Fruit fly (Drosophila melanogaster) whole organism, pupa: ENCODE data around the gene CG1896.

Experiments
- CG10348 ChIP-seq: fragments of 200-800 bp; sonication (Bioruptor generic); IDR thresholded peaks from 2 replicates; pipeline ENCODE4 v1.3.6; 2022; ENCODE audit warnings: missing biosample characterization, missing genetic modification characterization
- CG12605 ChIP-seq: fragments of 200-800 bp; sonication (Bioruptor generic); IDR thresholded peaks from 2 replicates; pipeline ENCODE4 v1.3.6; 2022; ENCODE audit warnings: missing biosample characterization, missing genetic modification characterization
- CG13204 ChIP-seq: fragments of 200-800 bp; sonication (Bioruptor generic); optimal IDR thresholded peaks from 2 replicates; lab custom pipeline; 2018; ENCODE audit warnings: missing biosample characterization, mild to moderate bottlenecking, missing genetic modification characterization, moderate library complexity
- CG15710 ChIP-seq: fragments of 200-800 bp; sonication (Bioruptor generic); optimal IDR thresholded peaks from 2 replicates; lab custom pipeline; 2018; ENCODE audit warnings: missing biosample characterization, mild to moderate bottlenecking, missing genetic modification characterization, moderate library complexity
- CG32121 ChIP-seq: fragments of 200-800 bp; sonication (Bioruptor generic); IDR thresholded peaks from 2 replicates; pipeline ENCODE4 v1.3.6; 2022; ENCODE audit warnings: missing biosample characterization, missing genetic modification characterization
- CG34367 ChIP-seq: fragments of 200-800 bp; sonication (Bioruptor generic); optimal IDR thresholded peaks from 2 replicates; lab custom pipeline; 2018; ENCODE audit warnings: missing biosample characterization, mild to moderate bottlenecking, missing genetic modification characterization
- CG9948 ChIP-seq: fragments of 200-800 bp; sonication (Bioruptor generic); optimal IDR thresholded peaks from 2 replicates; lab custom pipeline; 2018; ENCODE audit warnings: missing biosample characterization, mild to moderate bottlenecking, missing genetic modification characterization, moderate library complexity
- D1 ChIP-seq: fragments of 200-800 bp; sonication (Bioruptor generic); optimal IDR thresholded peaks from 2 replicates; lab custom pipeline; 2018; ENCODE audit warnings: missing biosample characterization, mild to moderate bottlenecking, missing genetic modification characterization, moderate library complexity
- EcR ChIP-seq: fragments of 200-800 bp; sonication (Bioruptor generic); optimal IDR thresholded peaks from 3 replicates; lab custom pipeline; 2019; ENCODE audit warnings: missing biosample characterization, missing genetic modification characterization, mild to moderate bottlenecking, moderate library complexity, missing genetic modification reagents
- Pif1B ChIP-seq: fragments of 200-800 bp; sonication (Bioruptor generic); optimal IDR thresholded peaks from 3 replicates; lab custom pipeline; 2016; ENCODE audit warnings: missing biosample characterization, missing genetic modification characterization
- Snoo ChIP-seq: fragments of 200-800 bp; sonication (Bioruptor generic); optimal IDR thresholded peaks from 3 replicates; lab custom pipeline; 2017; ENCODE audit warnings: missing biosample characterization, mild to moderate bottlenecking, missing genetic modification characterization, inconsistent platforms
- fd96Ca ChIP-seq: fragments of 200-800 bp; sonication (Bioruptor generic); IDR thresholded peaks from 3 replicates; pipeline ENCODE4 v1.3.6; 2022; ENCODE audit warnings: missing biosample characterization, missing genetic modification characterization
- rn ChIP-seq: fragments of 200-800 bp; sonication (Bioruptor generic); IDR thresholded peaks from 2 replicates; pipeline ENCODE4 v1.3.6; 2022; ENCODE audit warnings: missing biosample characterization, missing genetic modification characterization

dm6 chr3R:31720112-31720511 is 24.0 kb upstream of the CG1896 start:
- TF ChIP-seq D1 (tag; lab: Kevin White, UChicago) = no peak
- TF ChIP-seq CG13204 (GFP tag; lab: Kevin White, UChicago) = peak; percentile 36
- TF ChIP-seq Snoo = no peak
- TF ChIP-seq fd96Ca (GFP tag; lab: Robert Waterston, UW) = peak; percentile 20; the same call in 1 of the 3 replicates
- TF ChIP-seq CG32121 (GFP tag; lab: Robert Waterston, UW) = no peak
- TF ChIP-seq CG10348 = no peak
- TF ChIP-seq CG15710 (tag; lab: Kevin White, UChicago) = no peak
- TF ChIP-seq CG12605 (GFP tag; lab: Robert Waterston, UW) = no peak
- no peak for TF ChIP-seq CG9948 (tag; lab: Kevin White, UChicago)
- no peak for TF ChIP-seq rn (GFP tag; lab: Robert Waterston, UW)
- peak; percentile 38 for TF ChIP-seq EcR (GFP tag; lab: Kevin White, UChicago)
- TF ChIP-seq CG34367 (tag; lab: Kevin White, UChicago) = no peak
- no peak for TF ChIP-seq Pif1B (GFP tag; lab: Kevin White, UChicago)
